Worm (Caenorhabditis elegans): ENCODE data around the gene mrps-7.
"Not testable (repeated sequence)": the region's sequence is repeated elsewhere in the genome, so short reads cannot be mapped to it uniquely, and the experiment has no call there.

mrps-7 gene

ce11 chrIV:14774454-14774853 is 6.9 kb upstream of the mrps-7 start, which contains the start of gene Y57G11C.51:
TSS of gene Y57G11C.51 (minus strand) at chrIV:14774554.
- not testable (repeated sequence) for TF ChIP-seq mls-2 (tag; optimal IDR thresholded peaks at IDR 0.05); ceh-39 (tag; optimal IDR thresholded peaks at IDR 0.05); ces-1 (GFP tag; optimal IDR thresholded peaks at IDR 0.05)

DNA sequence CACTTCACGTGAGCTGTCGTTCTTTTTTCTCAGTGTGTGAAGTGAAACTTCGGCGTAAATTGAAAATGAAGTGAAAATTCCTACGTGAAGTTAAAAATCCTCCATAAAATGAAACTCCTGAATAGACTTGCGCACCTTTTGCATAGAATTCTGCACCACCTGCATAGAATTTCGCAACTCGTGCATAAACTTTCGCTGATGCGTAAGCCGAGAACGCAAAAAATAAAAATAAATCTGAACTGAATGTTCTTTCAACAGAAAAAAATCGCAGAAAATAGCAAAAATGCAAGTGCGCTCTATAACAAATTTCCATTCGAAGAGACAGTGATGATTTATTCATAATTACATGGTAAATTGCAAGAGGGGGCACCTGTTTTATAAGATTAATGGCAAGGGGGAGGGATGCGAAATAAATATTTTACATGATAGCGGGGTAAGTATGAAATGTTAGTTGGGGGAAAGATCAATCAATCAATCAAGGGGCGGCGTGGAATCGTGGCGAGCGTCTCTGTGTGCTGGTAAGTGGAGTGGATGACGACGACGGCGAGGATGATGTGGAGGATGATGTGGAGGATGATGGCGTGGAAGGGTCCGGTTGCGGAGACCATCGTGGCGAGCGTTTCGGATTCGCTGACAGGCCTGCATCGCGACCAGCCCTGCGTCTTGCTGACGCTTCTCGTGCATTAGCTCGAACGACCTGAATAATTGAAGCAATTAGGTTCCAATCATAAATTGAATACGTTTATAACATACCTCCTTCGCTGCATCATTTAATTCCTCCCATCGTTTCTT is 5.9 kb upstream of the mrps-7 start, which contains the start of gene Y57G11C.36:
Y57G11C.36 (minus strand) TSS at position 502 of the 792 bp plus-strand sequence.
- no peak for TF ChIP-seq ceh-39 (tag; optimal IDR thresholded peaks at IDR 0.05)
- no peak for TF ChIP-seq sptf-1 (tag; optimal IDR thresholded peaks at IDR 0.05)
- no peak for TF ChIP-seq ham-2 (GFP tag; optimal IDR thresholded peaks at IDR 0.05)
- TF ChIP-seq mep-1 (tag; optimal IDR thresholded peaks at IDR 0.05): no peak

ce11 chrIV:14771325-14771724 is 3.8 kb upstream of the mrps-7 start, which contains the start of gene degl-1:
TSS of gene degl-1 (minus strand) at chrIV:14771425.
- TF ChIP-seq nhr-28 (tag; optimal IDR thresholded peaks at IDR 0.05) (no peak), ces-1 (GFP tag; optimal IDR thresholded peaks at IDR 0.05) (no peak), tbx-8 (GFP tag; optimal IDR thresholded peaks at IDR 0.05) (no peak)

ce11 chrIV:14770663-14771062 is 3.1 kb upstream of the mrps-7 start:
- TF ChIP-seq mls-2 (tag; optimal IDR thresholded peaks at IDR 0.05) (no peak), elt-3 (tag; optimal IDR thresholded peaks at IDR 0.05) (no peak), ces-1 (GFP tag; optimal IDR thresholded peaks at IDR 0.05) (no peak), sem-2 (GFP tag; optimal IDR thresholded peaks at IDR 0.05) (no peak), zip-8 (tag; optimal IDR thresholded peaks at IDR 0.05) (no peak), ztf-11 (tag; optimal IDR thresholded peaks at IDR 0.05) (no peak), lsy-2 (tag; optimal IDR thresholded peaks at IDR 0.05) (no peak), drap-1 (GFP tag; optimal IDR thresholded peaks at IDR 0.05) (no peak)

DNA sequence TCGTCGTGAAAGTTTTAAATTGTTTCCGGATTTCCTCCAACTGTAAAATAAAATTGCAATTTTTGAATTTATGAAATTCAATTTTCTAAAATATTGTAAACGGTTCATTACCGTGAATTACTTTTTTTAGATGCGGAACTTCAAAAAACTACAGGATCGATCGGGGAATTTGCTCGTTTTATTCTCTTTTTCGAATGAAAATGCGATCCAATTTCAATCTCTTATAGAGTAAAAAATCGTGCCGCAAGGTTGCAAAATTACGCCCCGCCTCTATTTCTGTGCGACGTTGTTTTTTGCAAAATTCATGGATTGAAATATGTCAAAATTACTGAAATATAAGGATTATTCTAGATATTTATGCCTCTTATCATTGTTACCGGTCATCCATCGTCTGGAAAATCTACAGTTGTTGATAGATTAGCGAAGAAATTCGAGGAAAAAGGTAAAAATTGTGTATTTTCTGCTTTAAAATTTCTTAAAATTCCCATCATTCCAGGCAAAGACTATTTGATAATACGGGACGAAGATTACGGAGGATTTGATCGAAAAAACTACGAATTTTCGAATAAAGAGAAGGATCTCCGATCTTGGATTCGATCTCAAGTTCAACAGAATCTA is 1.8 kb upstream of the mrps-7 start, which contains the start of gene Y57G11C.43:
Y57G11C.43 (plus strand) TSS at position 224 of the 618 bp plus-strand sequence.
- TF ChIP-seq mep-1 (tag; optimal IDR thresholded peaks at IDR 0.05) (no peak), unc-62 (GFP tag; optimal IDR thresholded peaks at IDR 0.05) (no peak)

DNA sequence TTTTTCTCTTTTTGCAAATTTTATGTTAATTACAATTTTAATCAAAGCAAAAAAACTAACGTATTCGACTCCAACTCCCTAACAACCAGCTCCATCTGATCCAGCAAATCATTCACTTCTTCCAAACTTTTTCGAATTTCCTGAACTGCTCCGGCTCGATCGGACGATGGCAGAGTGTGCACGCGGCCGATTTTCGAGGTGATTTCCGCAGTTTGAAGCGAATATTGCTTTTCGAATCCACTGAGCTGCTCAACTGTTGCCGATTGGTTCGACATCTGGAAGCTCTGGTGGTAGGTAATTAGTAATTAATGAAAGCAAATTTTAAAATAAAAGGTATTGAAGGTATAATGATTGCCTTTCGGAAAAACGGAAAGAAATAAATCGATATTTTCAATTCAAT is 1.1 kb downstream of the mrps-7 start, which contains the start of gene vti-1:
vti-1 (minus strand) TSS at position 284 of the 400 bp plus-strand sequence.
- TF ChIP-seq mab-5 (tag; optimal IDR thresholded peaks at IDR 0.05) (no peak), tbx-8 (GFP tag; optimal IDR thresholded peaks at IDR 0.05) (no peak), zip-8 (tag; optimal IDR thresholded peaks at IDR 0.05) (no peak), elt-3 (tag; optimal IDR thresholded peaks at IDR 0.05) (no peak), cnd-1 (tag; optimal IDR thresholded peaks at IDR 0.05) (no peak), nhr-12 (tag; optimal IDR thresholded peaks at IDR 0.05) (no peak), unc-120 (tag; optimal IDR thresholded peaks at IDR 0.05; ENCODE audit: poor library complexity, severe bottlenecking) (no peak), ceh-43 (GFP tag; optimal IDR thresholded peaks at IDR 0.05) (no peak), pha-4 (tag; optimal IDR thresholded peaks at IDR 0.05) (no peak), blmp-1 (tag; optimal IDR thresholded peaks at IDR 0.05) (no peak), nhr-2 (tag; optimal IDR thresholded peaks at IDR 0.05) (no peak)

DNA sequence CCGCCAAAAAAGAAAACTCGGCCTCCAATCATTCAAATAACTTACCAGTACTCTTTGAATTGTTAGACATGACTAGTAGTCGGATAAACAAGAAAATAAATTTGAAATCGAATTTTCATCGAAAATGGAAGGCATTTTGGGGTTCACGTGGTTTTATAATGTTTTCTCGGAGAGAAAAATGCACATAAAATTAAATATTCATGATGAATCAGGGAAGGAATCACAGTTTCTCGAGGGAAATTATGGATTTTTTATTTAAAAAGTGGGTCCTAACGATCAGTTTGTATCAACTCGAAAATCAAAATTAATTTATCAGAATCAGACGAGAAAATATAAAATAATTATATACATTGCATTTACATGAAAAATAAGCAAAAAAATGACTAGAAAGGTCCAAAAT is 2.2 kb downstream of the mrps-7 start, which contains the start of gene Y57G11C.5:
Y57G11C.5 (minus strand) TSS at position 101 of the 400 bp plus-strand sequence.
- no peak for TF ChIP-seq mls-2 (tag; optimal IDR thresholded peaks at IDR 0.05)
- TF ChIP-seq snpc-4 (tag; optimal IDR thresholded peaks at IDR 0.05): no peak
- TF ChIP-seq elt-1 (tag; optimal IDR thresholded peaks at IDR 0.05; ENCODE audit: borderline replicate concordance, insufficient read depth): no peak
- no peak for TF ChIP-seq ceh-39 (tag; optimal IDR thresholded peaks at IDR 0.05)
- TF ChIP-seq blmp-1 (tag; optimal IDR thresholded peaks at IDR 0.05): no peak
- TF ChIP-seq ceh-83 (GFP tag; optimal IDR thresholded peaks at IDR 0.05): no peak
- TF ChIP-seq unc-120 (tag; optimal IDR thresholded peaks at IDR 0.05; ENCODE audit: poor library complexity, severe bottlenecking): no peak
- no peak for TF ChIP-seq lsy-2 (tag; optimal IDR thresholded peaks at IDR 0.05)
- TF ChIP-seq sem-2 (GFP tag; optimal IDR thresholded peaks at IDR 0.05): no peak
- TF ChIP-seq nhr-76 (tag; optimal IDR thresholded peaks at IDR 0.05): no peak
- no peak for TF ChIP-seq lin-32 (GFP tag; optimal IDR thresholded peaks at IDR 0.05)
- no peak for TF ChIP-seq tbx-8 (GFP tag; optimal IDR thresholded peaks at IDR 0.05)
- TF ChIP-seq elt-3 (tag; optimal IDR thresholded peaks at IDR 0.05): no peak
- no peak for TF ChIP-seq ham-2 (GFP tag; optimal IDR thresholded peaks at IDR 0.05)
- TF ChIP-seq unc-62 (GFP tag; optimal IDR thresholded peaks at IDR 0.05): no peak
- TF ChIP-seq ztf-11 (tag; optimal IDR thresholded peaks at IDR 0.05): no peak
- TF ChIP-seq M03D4.4 (tag; optimal IDR thresholded peaks at IDR 0.05): no peak
- TF ChIP-seq nhr-237 (tag; optimal IDR thresholded peaks at IDR 0.05): no peak
- no peak for TF ChIP-seq nhr-12 (tag; optimal IDR thresholded peaks at IDR 0.05)

All from whole organism, mixed stage, embryonic.